Worm (Caenorhabditis elegans): ENCODE measurements around the gene F18H3.4.

F18H3.4 gene

DNA sequence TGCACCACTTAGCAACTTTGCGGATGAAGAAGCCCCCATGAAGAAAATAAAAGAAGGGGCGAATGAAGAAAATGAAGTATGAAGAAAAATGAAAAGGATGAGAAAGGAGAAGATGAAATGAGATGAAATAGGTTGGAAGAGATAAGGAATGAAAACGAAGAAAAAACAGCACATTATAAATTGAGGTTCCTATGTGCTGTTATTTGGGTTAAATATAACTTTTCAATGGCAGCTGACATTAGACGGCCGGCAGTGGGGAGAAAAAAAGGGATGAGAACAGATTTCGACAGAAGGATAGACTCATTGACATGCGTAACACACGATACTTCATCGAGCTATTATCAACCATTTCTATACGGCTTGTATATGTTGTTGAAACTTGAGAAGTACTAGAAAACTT, 33.1 kb downstream of the F18H3.4 start (continued):
- TF ChIP-seq snpc-4 (tag; optimal IDR thresholded peaks at IDR 0.05) (no peak), snu-23 (GFP tag; optimal IDR thresholded peaks at IDR 0.05) (no peak), dsc-1 (tag; optimal IDR thresholded peaks at IDR 0.05) (no peak), mef-2 (tag; optimal IDR thresholded peaks at IDR 0.05) (peak; percentile 22), blmp-1 (tag; optimal IDR thresholded peaks at IDR 0.05) (peak; percentile 26), nhr-12 (tag; optimal IDR thresholded peaks at IDR 0.05) (no peak), ces-1 (GFP tag; optimal IDR thresholded peaks at IDR 0.05) (no peak)

DNA sequence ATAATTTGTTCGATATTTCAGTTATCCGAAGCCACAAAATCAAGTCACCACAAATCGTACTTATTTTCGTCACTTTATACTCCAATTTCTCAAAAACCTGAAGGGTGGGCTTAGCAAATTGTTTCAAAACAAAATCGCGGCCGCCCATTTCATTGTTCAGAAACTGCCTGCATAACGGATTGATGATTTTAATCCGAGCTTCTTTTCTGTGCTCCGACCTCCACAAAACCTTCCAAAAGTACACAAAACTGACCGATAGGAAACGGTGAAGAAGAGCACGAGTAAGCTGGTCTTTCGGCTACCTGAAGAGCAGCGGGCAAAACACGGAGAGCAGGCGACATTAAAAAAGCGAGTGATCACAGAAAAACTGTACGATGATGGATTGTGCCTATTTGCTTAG, 37.5 kb downstream of the F18H3.4 start, which contains the start of gene R01E6.2:
R01E6.2 (minus strand) TSS at position 101 of the 400 bp plus-strand sequence.
- no peak for TF ChIP-seq efl-1 (optimal IDR thresholded peaks at IDR 0.05)
- TF ChIP-seq efl-1 (GFP tag; optimal IDR thresholded peaks at IDR 0.05 in 1 of 2) = peak in 1 of 2 experiments; percentile 37
- no peak for TF ChIP-seq xbp-1 (tag; optimal IDR thresholded peaks at IDR 0.05)

DNA sequence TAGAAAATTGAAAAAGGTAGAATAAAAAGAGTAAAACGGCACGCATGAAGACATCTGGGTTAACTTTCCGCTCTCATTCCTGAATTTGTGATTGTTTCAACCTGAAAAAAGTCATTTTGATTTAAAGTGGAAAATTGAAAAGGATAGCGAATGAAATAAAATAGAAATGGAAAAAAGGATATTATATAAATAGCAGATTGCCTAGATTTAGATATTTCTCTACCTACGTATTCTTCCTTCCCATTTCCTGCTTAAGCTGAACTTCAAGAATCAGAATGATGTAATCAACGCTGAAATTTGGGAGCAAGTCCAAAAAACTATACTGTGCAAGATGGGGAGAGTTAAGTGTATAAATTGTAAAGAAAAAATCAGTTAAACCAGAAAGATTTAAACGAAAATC, 41.0 kb downstream of the F18H3.4 start, which contains the start of gene R01E6.7:
R01E6.7 (minus strand) TSS at position 101 of the 400 bp plus-strand sequence.
- TF ChIP-seq fos-1 (tag; optimal IDR thresholded peaks at IDR 0.05) (no peak), sptf-1 (tag; optimal IDR thresholded peaks at IDR 0.05) (no peak), dpl-1 (GFP tag; optimal IDR thresholded peaks at IDR 0.05) (no peak), unc-130 (tag; optimal IDR thresholded peaks at IDR 0.05) (no peak), ama-1 (optimal IDR thresholded peaks at IDR 0.05) (no peak), unc-30 (tag; optimal IDR thresholded peaks at IDR 0.05) (no peak), sup-37 (GFP tag; optimal IDR thresholded peaks at IDR 0.05) (no peak), nhr-84 (tag; optimal IDR thresholded peaks at IDR 0.05) (no peak), unc-62 (GFP tag; optimal IDR thresholded peaks at IDR 0.05) (no peak), nhr-20 (tag; optimal IDR thresholded peaks at IDR 0.05) (no peak), rnt-1 (tag; optimal IDR thresholded peaks at IDR 0.05) (no peak), ceh-90 (tag; optimal IDR thresholded peaks at IDR 0.05) (no peak), lin-14 (GFP tag; optimal IDR thresholded peaks at IDR 0.05) (no peak), egl-13 (tag; optimal IDR thresholded peaks at IDR 0.05) (no peak), C04F5.9 (tag; optimal IDR thresholded peaks at IDR 0.05) (no peak), irx-1 (tag; optimal IDR thresholded peaks at IDR 0.05) (no peak), alr-1 (tag; optimal IDR thresholded peaks at IDR 0.05; ENCODE audit: borderline replicate concordance) (no peak)

DNA sequence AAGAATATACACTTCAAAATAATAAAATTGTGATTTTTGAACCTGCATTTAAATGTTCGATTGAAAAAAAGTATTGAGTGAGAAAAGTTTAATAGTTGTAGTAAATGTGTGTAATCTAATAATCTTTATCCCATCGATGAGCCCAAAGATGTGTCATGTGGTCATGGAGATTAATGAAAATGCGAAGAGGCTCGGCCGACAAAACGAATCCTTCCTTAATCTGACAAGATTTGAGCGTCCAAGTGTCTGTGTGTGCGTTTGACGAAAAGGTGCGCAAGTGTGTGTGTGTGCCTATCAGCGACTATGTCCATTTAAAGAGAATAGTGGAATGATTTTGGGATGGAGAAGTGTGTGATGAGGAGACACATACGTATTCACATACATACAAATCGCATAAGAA, 45.1 kb downstream of the F18H3.4 start:
- no peak for TF ChIP-seq Y116A8C.19 (tag; optimal IDR thresholded peaks at IDR 0.05; ENCODE audit: borderline replicate concordance)
- TF ChIP-seq blmp-1 (tag; optimal IDR thresholded peaks at IDR 0.05) = no peak
- TF ChIP-seq pax-3 (tag; optimal IDR thresholded peaks at IDR 0.05) = peak; percentile 34
- peak; percentile 6 for TF ChIP-seq fkh-8 (tag; optimal IDR thresholded peaks at IDR 0.05)
- TF ChIP-seq sox-4 (tag; optimal IDR thresholded peaks at IDR 0.05) = peak; percentile 28
- TF ChIP-seq mep-1 (tag; optimal IDR thresholded peaks at IDR 0.05) = no peak
- TF ChIP-seq C04F5.9 (tag; optimal IDR thresholded peaks at IDR 0.05) = no peak
- TF ChIP-seq egl-13 (tag; optimal IDR thresholded peaks at IDR 0.05) = peak; percentile 17
- TF ChIP-seq grh-1 (GFP tag; IDR thresholded peaks at IDR 0.05) = no peak
- TF ChIP-seq dsc-1 (tag; optimal IDR thresholded peaks at IDR 0.05) = peak; percentile 92
- peak; percentile 6 for TF ChIP-seq nhr-47 (tag; optimal IDR thresholded peaks at IDR 0.05)

DNA sequence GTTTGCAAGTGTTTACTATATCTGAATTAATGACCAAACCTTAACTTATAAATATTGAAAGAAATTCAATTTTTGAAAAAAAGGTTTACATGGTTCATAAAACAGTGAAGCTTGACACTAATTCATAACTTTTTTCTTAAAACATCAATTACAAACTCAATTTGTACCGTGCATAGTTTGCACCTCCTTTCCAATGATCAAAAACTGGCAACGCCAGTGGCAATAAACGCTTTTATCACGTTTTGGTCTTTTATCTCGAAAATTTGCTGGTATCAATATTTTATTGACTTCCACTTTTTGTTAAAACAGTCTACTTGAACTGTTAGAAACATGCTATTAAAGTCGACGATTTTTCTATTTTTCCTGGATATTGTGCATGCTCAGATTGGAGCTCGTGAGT, 49.6 kb downstream of the F18H3.4 start, which contains the start of gene F54B11.11:
F54B11.11 (plus strand) TSS at position 301 of the 400 bp plus-strand sequence.
- TF ChIP-seq nhr-85 (tag) = peak; percentile 33
- no peak for TF ChIP-seq snpc-4 (tag; optimal IDR thresholded peaks at IDR 0.05)

Measured in whole organism, L1 larva.